Worm (Caenorhabditis elegans) whole organism, L2 larva: Measurements from ENCODE around the gene mbk-2.

ENCODE experiments used
- C34F6.9 ChIP-seq: fragments of 150-350 bp; optimal IDR thresholded peaks from 2 replicates; lab custom pipeline; 2014; ENCODE audit warnings: missing biosample characterization, missing genetic modification characterization
- F13H6.1 ChIP-seq: sonication (generic microtip); optimal IDR thresholded peaks from 2 replicates; lab custom pipeline; 2016; ENCODE audit warnings: missing genetic modification characterization, missing compliant biosample characterization
- R02D3.7 ChIP-seq: fragments of 150-350 bp; optimal IDR thresholded peaks from 2 replicates; lab custom pipeline; 2014; ENCODE audit warnings: missing biosample characterization, missing genetic modification characterization
- Y55F3AM.14 ChIP-seq: fragments of 200-800 bp; sonication (Bioruptor generic); optimal IDR thresholded peaks from 2 replicates; lab custom pipeline; 2018; ENCODE audit warnings: mild to moderate bottlenecking, missing genetic modification characterization, missing compliant biosample characterization
- ZK546.5 ChIP-seq: sonication (generic microtip); optimal IDR thresholded peaks from 2 replicates; lab custom pipeline; 2017; ENCODE audit warnings: missing biosample characterization, missing genetic modification characterization
- alr-1 ChIP-seq: fragments of 150-350 bp; optimal IDR thresholded peaks from 2 replicates; lab custom pipeline; 2014; ENCODE audit warnings: missing biosample characterization, missing genetic modification characterization
- blmp-1 ChIP-seq: sonication (generic microtip); optimal IDR thresholded peaks from 2 replicates; lab custom pipeline; 2017; ENCODE audit warnings: missing genetic modification characterization, mild to moderate bottlenecking, missing compliant biosample characterization, antibody characterized with exemption, moderate library complexity; ENCODE audit not compliant: insufficient read depth
- egl-27 ChIP-seq: sonication (generic microtip); optimal IDR thresholded peaks from 3 replicates; lab custom pipeline; 2017; ENCODE audit warnings: missing biosample characterization, missing genetic modification reagents, missing genetic modification characterization
- elt-1 ChIP-seq: fragments of 150-350 bp; optimal IDR thresholded peaks from 2 replicates; lab custom pipeline; 2014; ENCODE audit warnings: missing biosample characterization, missing genetic modification characterization
- fos-1 ChIP-seq: fragments of 150-350 bp; optimal IDR thresholded peaks from 2 replicates; lab custom pipeline; 2014; ENCODE audit warnings: missing biosample characterization, missing genetic modification characterization
- gmeb-1 ChIP-seq: fragments of 150-350 bp; optimal IDR thresholded peaks from 2 replicates; lab custom pipeline; 2014; ENCODE audit warnings: missing biosample characterization, missing genetic modification characterization
- lin-11 ChIP-seq: fragments of 150-350 bp; sonication (generic microtip); optimal IDR thresholded peaks from 2 replicates; lab custom pipeline; 2014; ENCODE audit warnings: missing biosample characterization, missing genetic modification characterization, inconsistent platforms, mixed read lengths
- lin-39 ChIP-seq: fragments of 150-350 bp; optimal IDR thresholded peaks from 2 replicates; lab custom pipeline; 2014; ENCODE audit warnings: missing biosample characterization, missing genetic modification reagents, missing genetic modification characterization
- mab-5 ChIP-seq: fragments of 150-350 bp; optimal IDR thresholded peaks from 2 replicates; lab custom pipeline; 2014; ENCODE audit warnings: missing biosample characterization, missing genetic modification characterization
- mbf-1 ChIP-seq: sonication (generic microtip); optimal IDR thresholded peaks from 2 replicates; lab custom pipeline; 2017; ENCODE audit warnings: missing biosample characterization, missing genetic modification characterization
- mdl-1 ChIP-seq, 2 experiments: fragments of 150-350 bp in 1 of 2; sonication (generic microtip) in 1 of 2; optimal IDR thresholded peaks; 2 replicates each; lab custom pipeline; 2017; ENCODE audit warnings: missing biosample characterization in 2 of 2, missing genetic modification characterization in 2 of 2
- nhr-12 ChIP-seq: fragments of 150-350 bp; optimal IDR thresholded peaks from 2 replicates; lab custom pipeline; 2014; ENCODE audit warnings: missing biosample characterization, missing genetic modification characterization
- nhr-23 ChIP-seq: fragments of 150-350 bp; optimal IDR thresholded peaks from 2 replicates; lab custom pipeline; 2014; ENCODE audit warnings: missing biosample characterization, missing genetic modification reagents, missing genetic modification characterization
- nhr-237 ChIP-seq: fragments of 150-350 bp; optimal IDR thresholded peaks from 2 replicates; lab custom pipeline; 2014; ENCODE audit warnings: missing biosample characterization, missing genetic modification characterization
- nhr-25 ChIP-seq: fragments of 150-350 bp; sonication (generic microtip); optimal IDR thresholded peaks from 3 replicates; lab custom pipeline; 2014; ENCODE audit warnings: missing biosample characterization, missing genetic modification characterization
- nhr-6 ChIP-seq: fragments of 150-350 bp; optimal IDR thresholded peaks from 2 replicates; lab custom pipeline; 2014; ENCODE audit warnings: missing biosample characterization, missing genetic modification characterization
- peb-1 ChIP-seq: fragments of 150-350 bp; optimal IDR thresholded peaks from 2 replicates; lab custom pipeline; 2014; ENCODE audit warnings: missing biosample characterization, missing genetic modification characterization
- sem-4 ChIP-seq: fragments of 150-350 bp; optimal IDR thresholded peaks from 2 replicates; lab custom pipeline; 2014; ENCODE audit warnings: missing biosample characterization, missing genetic modification reagents, missing genetic modification characterization
- skn-1 ChIP-seq: sonication (generic microtip); optimal IDR thresholded peaks from 2 replicates; lab custom pipeline; 2017; ENCODE audit warnings: missing biosample characterization, missing genetic modification characterization
- sma-3 ChIP-seq: sonication (generic microtip); optimal IDR thresholded peaks from 2 replicates; lab custom pipeline; 2016; ENCODE audit warnings: missing genetic modification reagents, missing genetic modification characterization, missing compliant biosample characterization
- sma-9 ChIP-seq, 2 experiments: fragments of 150-350 bp in 1 of 2; sonication (generic microtip) in 1 of 2; optimal IDR thresholded peaks; 2 replicates each; lab custom pipeline; 2014 to 2016; ENCODE audit warnings: missing genetic modification characterization in 2 of 2, mild to moderate bottlenecking in 1 of 2, missing biosample characterization in 1 of 2, missing compliant biosample characterization in 1 of 2, missing genetic modification reagents in 1 of 2, moderate library complexity in 1 of 2
- snpc-4 ChIP-seq: fragments of 150-350 bp; optimal IDR thresholded peaks from 2 replicates; lab custom pipeline; 2014; ENCODE audit warnings: missing biosample characterization, missing genetic modification characterization
- unc-62 ChIP-seq: fragments of 150-350 bp; optimal IDR thresholded peaks from 2 replicates; lab custom pipeline; 2014; ENCODE audit warnings: missing biosample characterization, missing genetic modification reagents, missing genetic modification characterization
- ztf-1 ChIP-seq: fragments of 200-800 bp; sonication (Bioruptor generic); conservative IDR thresholded peaks from 2 replicates; pipeline ENCODE4 v1.3.6; 2022; ENCODE audit warnings: missing genetic modification characterization, missing compliant biosample characterization
- ztf-11 ChIP-seq: sonication (generic microtip); optimal IDR thresholded peaks from 2 replicates; lab custom pipeline; 2017; ENCODE audit warnings: missing biosample characterization, missing genetic modification characterization

mbk-2 gene

ce11 chrIV:12967303-12967702, 41.7 kb upstream of the mbk-2 start:
- TF ChIP-seq nhr-25 (tag; lab: Kevin White, UChicago): no peak
- no peak for TF ChIP-seq nhr-12
- no peak for TF ChIP-seq alr-1 (tag; lab: Kevin White, UChicago)
- no peak for TF ChIP-seq skn-1 (tag; lab: Kevin White, UChicago)
- TF ChIP-seq lin-11 (tag; lab: Kevin White, UChicago): no peak
- no peak for TF ChIP-seq mab-5 (tag; lab: Kevin White, UChicago)
- no peak for TF ChIP-seq peb-1 (tag; lab: Kevin White, UChicago)
- no peak for TF ChIP-seq ztf-1 (GFP tag; lab: Robert Waterston, UW)
- TF ChIP-seq egl-27 (tag; lab: Kevin White, UChicago): no peak
- TF ChIP-seq mdl-1 (tag; optimal IDR thresholded peaks at IDR 0.05; lab: Kevin White, UChicago): no peak
- TF ChIP-seq ZK546.5 (tag; lab: Kevin White, UChicago): no peak
- TF ChIP-seq Y55F3AM.14 (GFP tag; lab: Kevin White, UChicago): no peak
- TF ChIP-seq blmp-1 (tag; lab: Kevin White, UChicago): no peak
- no peak for TF ChIP-seq unc-62
- TF ChIP-seq gmeb-1 (tag; lab: Kevin White, UChicago): no peak
- TF ChIP-seq nhr-6 (tag; lab: Kevin White, UChicago): no peak
- no peak for TF ChIP-seq R02D3.7
- TF ChIP-seq nhr-237: no peak
- no peak for TF ChIP-seq snpc-4 (tag; lab: Kevin White, UChicago)
- no peak for TF ChIP-seq C34F6.9 (tag; lab: Kevin White, UChicago)

ce11 chrIV:12969141-12969540, 39.8 kb upstream of the mbk-2 start, which contains the start of gene F55G11.2:
F55G11.2 (minus strand) TSS chrIV:12969289.
- TF ChIP-seq peb-1 (tag; lab: Kevin White, UChicago) (no peak), ztf-11 (tag; lab: Kevin White, UChicago) (no peak), R02D3.7 (no peak), fos-1 (tag; lab: Kevin White, UChicago) (peak; percentile 82), skn-1 (tag; lab: Kevin White, UChicago) (peak; percentile 21), lin-11 (tag; lab: Kevin White, UChicago) (no peak), elt-1 (tag; lab: Kevin White, UChicago) (no peak), mbf-1 (no peak)

- TF ChIP-seq peb-1 (tag; lab: Kevin White, UChicago): no peak
- peak; percentile 41 for TF ChIP-seq fos-1 (tag; lab: Kevin White, UChicago)
- TF ChIP-seq, all 48 proteins: peak for 1
Measured at ce11 chrIV:12971994-12972520, 36.9 kb upstream of the mbk-2 start.

- TF ChIP-seq nhr-6 (tag; lab: Kevin White, UChicago) (no peak), lin-39 (tag; lab: Kevin White, UChicago) (no peak), ZK546.5 (tag; lab: Kevin White, UChicago) (no peak), nhr-237 (no peak), C34F6.9 (tag; lab: Kevin White, UChicago) (no peak), nhr-23 (tag; lab: Kevin White, UChicago) (no peak), F13H6.1 (no peak), egl-27 (tag; lab: Kevin White, UChicago) (no peak), sem-4 (no peak), blmp-1 (tag; lab: Kevin White, UChicago) (no peak), sma-3 (GFP tag; lab: Kevin White, UChicago) (no peak)
Measured at ce11 chrIV:12972780-12973179, 36.2 kb upstream of the mbk-2 start.

DNA sequence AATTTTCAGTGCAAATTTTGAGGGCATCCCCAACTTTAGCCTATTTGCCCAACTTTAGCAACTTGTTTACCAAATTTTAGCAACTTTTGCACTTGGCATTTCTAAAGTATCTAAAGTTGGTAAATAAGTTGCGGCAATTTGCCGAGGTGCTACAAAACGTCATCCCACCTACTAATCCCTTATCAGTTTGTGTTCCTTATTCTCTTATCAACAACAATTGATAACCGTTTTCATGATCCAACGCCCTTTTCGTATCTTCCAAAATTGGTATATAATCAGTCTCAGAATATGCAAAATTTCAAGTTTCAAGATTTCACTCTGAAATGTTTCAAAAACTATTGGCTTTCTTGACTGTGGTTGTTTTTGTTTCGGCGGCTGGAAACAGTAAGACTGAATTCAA, 35.6 kb upstream of the mbk-2 start, which contains the start of gene F55G11.4:
F55G11.4 (plus strand) TSS at position 289 of the 400 bp plus-strand sequence.
- TF ChIP-seq fos-1 (tag; lab: Kevin White, UChicago) (peak; percentile 43), sma-3 (GFP tag; lab: Kevin White, UChicago) (no peak), mbf-1 (no peak), mdl-1 (tag; optimal IDR thresholded peaks at IDR 0.05; lab: Kevin White, UChicago) (no peak), sma-9 (GFP tag; optimal IDR thresholded peaks at IDR 0.05; lab: Kevin White, UChicago) (peak; percentile 10), sma-9 (tag; optimal IDR thresholded peaks at IDR 0.05; lab: Kevin White, UChicago) (no peak)
- TF ChIP-seq, all 48 proteins: peak for 2

DNA sequence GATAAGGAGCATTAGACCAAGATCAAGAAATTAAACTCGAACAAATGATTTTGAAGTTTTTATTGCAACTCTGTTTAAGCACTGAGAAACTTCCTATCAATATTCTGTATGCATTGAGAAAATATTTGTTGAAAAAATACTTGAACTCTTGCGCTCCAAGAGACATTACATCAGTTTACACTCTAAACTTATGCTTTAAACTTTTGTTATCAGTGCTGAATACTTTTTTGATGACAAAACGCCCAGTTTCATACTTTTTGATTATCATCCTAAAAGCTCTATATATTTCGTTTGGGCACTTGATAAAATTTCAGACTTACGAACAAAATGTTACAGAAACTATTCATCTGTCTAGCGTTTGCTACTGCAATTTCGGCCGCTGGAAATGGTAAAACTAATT, 33.0 kb upstream of the mbk-2 start, which contains the start of gene dod-17:
dod-17 (plus strand) TSS at position 323 of the 400 bp plus-strand sequence.
- TF ChIP-seq lin-11 (tag; lab: Kevin White, UChicago): no peak
- TF ChIP-seq nhr-12: no peak
- peak; percentile 56 for TF ChIP-seq fos-1 (tag; lab: Kevin White, UChicago)
- TF ChIP-seq, all 48 proteins: peak for 1
